Fruit fly (Drosophila melanogaster): Measurements from ENCODE around the gene loco.
A peak's percentile ranks its signal among the peaks of the same experiment; 100 is the strongest.

loco gene

dm6 chr3R:22639239-22639858 is at the start of gene loco, which contains the start of gene wake:
loco (minus strand) TSS chr3R:22639387.
wake (plus strand) TSS chr3R:22639808.
- peak in 1 of 2 experiments; percentile 55 for TF ChIP-seq CTCF (optimal IDR thresholded peaks at IDR 0.05)
- TF ChIP-seq CG8478 (optimal IDR thresholded peaks at IDR 0.05): no peak

- TF ChIP-seq CTCF (optimal IDR thresholded peaks at IDR 0.05) (no peak), CG8478 (optimal IDR thresholded peaks at IDR 0.05) (no peak)
Observed at dm6 chr3R:22686336-22686874, 47.2 kb upstream of the loco start, which contains the start of the genes Gclm and CG17625. Gclm (minus strand) TSS chr3R:22686510. CG17625 (plus strand) TSS chr3R:22686849.

DNA sequence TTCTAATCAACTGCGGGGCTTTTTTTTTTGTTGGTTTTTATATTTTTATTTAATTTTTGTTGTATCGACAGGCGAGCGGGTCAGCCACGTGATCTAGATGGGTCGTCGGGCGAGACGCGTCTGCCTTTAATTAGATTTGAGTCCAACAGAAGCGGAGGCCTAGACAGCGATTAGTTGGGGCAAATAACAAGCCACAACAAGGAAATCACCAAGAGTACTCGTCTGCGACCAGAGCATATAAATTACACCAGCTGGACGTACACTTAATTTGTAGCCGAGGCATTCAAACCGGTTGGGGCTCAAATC is 45.7 kb upstream of the loco start:
- TF ChIP-seq CG8478 (optimal IDR thresholded peaks at IDR 0.05) (no peak), CTCF (optimal IDR thresholded peaks at IDR 0.05) (no peak)

dm6 chr3R:22684044-22684947 is 45.1 kb upstream of the loco start:
- TF ChIP-seq CTCF (optimal IDR thresholded peaks at IDR 0.05): no peak

dm6 chr3R:22675447-22675846 is 36.3 kb upstream of the loco start:
- TF ChIP-seq CG8478 (optimal IDR thresholded peaks at IDR 0.05) (no peak), CTCF (optimal IDR thresholded peaks at IDR 0.05) (no peak)

DNA sequence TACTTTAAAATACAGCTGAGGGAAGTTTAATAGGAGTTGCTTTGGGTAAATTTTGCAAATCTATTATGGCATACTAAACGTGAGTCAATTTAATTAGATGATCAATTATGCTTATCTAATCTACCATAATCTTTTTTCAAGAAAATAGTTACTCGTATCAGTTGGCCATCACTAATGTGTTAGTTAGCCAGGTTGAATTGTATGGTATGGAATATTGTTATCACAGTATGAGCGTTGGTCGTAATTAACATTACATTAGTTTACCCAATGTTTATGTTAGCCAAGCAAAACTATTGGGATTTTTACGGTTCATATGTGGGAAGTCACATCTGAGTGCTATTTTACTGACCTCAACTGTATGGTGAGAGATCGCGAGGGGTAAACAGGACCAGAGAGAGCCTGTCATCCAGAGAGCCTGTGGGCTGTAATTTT is 34.4 kb upstream of the loco start:
- TF ChIP-seq CTCF (optimal IDR thresholded peaks at IDR 0.05): no peak
- TF ChIP-seq CG8478 (optimal IDR thresholded peaks at IDR 0.05): no peak

- TF ChIP-seq CG8478 (optimal IDR thresholded peaks at IDR 0.05) (no peak), CTCF (optimal IDR thresholded peaks at IDR 0.05) (no peak)
Observed at dm6 chr3R:22672695-22673346, 33.6 kb upstream of the loco start.

DNA sequence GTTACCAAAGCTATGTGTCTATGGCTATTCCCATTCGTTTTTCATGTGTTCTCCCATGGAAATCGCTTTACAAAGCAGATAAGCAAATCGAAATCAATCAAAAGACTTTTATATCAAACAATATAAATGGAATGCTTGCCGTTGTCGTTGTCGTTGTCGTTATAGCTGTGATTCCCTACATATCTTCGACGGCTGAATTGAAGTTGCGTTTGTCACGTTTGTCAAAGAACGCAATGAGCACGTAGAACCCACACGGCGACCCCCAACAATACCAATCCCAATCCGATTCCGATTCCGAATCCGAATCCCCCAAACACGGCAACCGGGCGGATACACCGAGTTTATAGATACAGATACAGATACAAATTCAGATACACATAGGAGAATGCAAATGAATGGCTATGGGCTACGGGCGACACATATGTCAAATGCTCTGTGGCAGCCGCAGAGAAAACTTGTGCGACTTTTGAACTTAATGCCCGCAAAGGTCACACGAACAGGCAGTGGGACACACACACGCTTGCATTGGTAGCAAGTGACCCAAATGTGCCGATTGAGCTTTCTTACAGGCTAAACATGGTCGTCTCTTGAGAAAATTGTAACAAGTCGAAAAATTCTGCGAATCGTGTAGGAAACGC is 30.7 kb upstream of the loco start:
- no peak for TF ChIP-seq CG8478 (optimal IDR thresholded peaks at IDR 0.05)
- TF ChIP-seq CTCF (optimal IDR thresholded peaks at IDR 0.05): no peak

DNA sequence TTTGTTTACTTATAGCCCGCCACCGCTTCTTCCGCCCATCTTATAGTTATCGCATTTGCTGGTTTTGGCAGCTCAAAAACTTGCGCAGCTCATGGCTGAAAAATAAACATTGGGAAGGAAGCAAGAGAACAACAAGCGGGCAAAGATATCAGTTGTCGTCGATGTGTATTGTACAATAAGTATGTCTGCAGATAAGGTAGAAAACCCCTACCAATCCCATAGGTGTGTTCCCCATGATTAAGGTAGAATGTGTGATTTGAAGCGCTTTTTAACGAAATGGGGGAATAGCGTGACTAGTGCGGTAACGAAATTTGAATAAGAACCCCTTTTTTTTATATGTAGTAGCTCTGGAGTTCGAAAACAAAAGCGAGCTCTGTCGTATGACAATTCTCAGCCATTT is 29.9 kb upstream of the loco start:
- no peak for TF ChIP-seq CTCF (optimal IDR thresholded peaks at IDR 0.05)
- TF ChIP-seq CG8478 (optimal IDR thresholded peaks at IDR 0.05): no peak

DNA sequence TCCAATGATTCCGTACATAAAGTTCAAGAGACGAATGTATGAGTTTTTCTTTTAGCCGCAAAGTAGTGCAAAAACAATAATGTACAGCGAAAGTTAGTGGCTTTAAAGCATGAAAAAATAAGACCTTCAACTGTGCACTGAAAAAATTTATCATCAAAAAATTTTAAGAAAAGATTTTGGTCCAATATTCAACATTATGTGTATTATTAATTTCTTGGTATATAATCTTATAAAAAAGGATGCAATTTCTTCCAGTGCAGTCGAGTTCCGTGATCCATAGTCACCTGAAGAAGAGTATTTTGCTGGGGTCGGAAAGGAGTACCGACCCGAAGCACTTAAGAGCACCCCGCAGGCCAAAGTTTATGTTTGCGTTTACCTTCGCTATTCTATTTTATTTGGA is 29.4 kb upstream of the loco start:
- TF ChIP-seq CTCF (optimal IDR thresholded peaks at IDR 0.05) (no peak), CG8478 (optimal IDR thresholded peaks at IDR 0.05) (no peak)

DNA sequence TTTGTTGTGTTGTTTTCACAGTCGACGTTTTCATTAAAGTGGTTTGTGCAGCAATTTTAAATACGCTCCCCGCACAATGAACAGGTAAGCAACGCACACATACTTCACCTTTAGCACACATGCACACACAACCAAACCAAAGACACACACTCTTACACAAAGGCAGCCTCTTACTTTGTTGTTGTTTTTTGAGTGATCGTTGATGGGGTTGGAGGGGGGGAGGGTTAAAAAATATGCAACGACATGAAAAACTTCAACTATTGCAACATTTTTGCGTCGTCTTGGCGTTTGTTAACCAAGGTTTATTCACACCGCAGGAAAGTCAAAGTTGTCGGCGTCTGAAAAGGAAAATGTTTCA is 28.8 kb upstream of the loco start:
- no peak for TF ChIP-seq CG8478 (optimal IDR thresholded peaks at IDR 0.05)
- TF ChIP-seq CTCF (optimal IDR thresholded peaks at IDR 0.05): no peak

DNA sequence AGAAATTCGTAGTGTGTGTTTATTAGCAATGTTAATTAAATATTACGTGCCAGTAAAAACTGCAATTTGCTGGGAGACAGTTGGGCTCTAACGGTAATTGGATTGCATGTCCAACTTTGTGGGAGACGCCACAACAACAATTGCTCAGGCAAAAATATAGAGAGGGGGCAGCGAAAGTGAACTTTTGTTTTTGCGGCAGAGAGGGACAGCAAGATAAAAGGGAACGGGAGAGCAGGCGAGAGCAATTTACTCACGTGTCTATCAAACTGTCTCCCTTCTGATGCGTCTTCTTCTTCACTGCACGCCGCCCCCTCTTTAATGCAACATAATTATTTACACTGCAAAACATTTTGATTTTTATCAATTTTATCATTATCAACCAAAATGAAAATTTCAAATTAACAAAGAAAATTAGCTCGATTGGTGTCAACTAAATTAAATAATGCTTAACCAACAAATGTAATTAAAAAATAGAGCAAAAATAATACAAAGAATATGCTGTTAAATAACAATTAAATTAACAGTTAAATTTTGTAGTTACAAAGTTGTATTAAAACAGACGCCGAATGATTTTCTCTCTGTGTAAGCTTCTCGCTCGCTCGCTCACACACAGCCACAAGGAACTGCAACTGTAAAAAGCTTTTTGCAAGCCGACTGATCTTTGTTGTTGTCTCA is 28.2 kb upstream of the loco start:
- TF ChIP-seq CG8478 (optimal IDR thresholded peaks at IDR 0.05) (no peak), CTCF (optimal IDR thresholded peaks at IDR 0.05) (no peak)

- TF ChIP-seq CG8478 (optimal IDR thresholded peaks at IDR 0.05): no peak
- TF ChIP-seq CTCF (optimal IDR thresholded peaks at IDR 0.05): no peak
Observed at dm6 chr3R:22666449-22667283, 27.5 kb upstream of the loco start.

- TF ChIP-seq CTCF (optimal IDR thresholded peaks at IDR 0.05) (no peak), CG8478 (optimal IDR thresholded peaks at IDR 0.05) (no peak)
Observed at dm6 chr3R:22664274-22664673, 25.1 kb upstream of the loco start.

Data from S2 (cell line).